Worm (Caenorhabditis elegans) whole organism, L4/young adult: ENCODE measurements around the gene fbxb-6.
"Not testable (repeated sequence)": the region's sequence is repeated elsewhere in the genome, so short reads cannot be mapped to it uniquely, and the experiment has no call there.

Experiments
- W03F9.2 ChIP-seq: fragments of 150-350 bp; optimal IDR thresholded peaks from 2 replicates; lab custom pipeline; 2014; ENCODE audit warnings: missing biosample characterization, missing genetic modification characterization
- dao-5 ChIP-seq: sonication (generic microtip); optimal IDR thresholded peaks from 2 replicates; lab custom pipeline; 2016; ENCODE audit warnings: missing genotype, missing genetic modification characterization, moderate library complexity, missing compliant biosample characterization
- him-1 ChIP-seq: sonication (generic microtip); optimal IDR thresholded peaks from 2 replicates; lab custom pipeline; 2016; ENCODE audit warnings: missing genotype, missing genetic modification reagents, missing genetic modification characterization, missing compliant biosample characterization

Gene fbxb-6

DNA sequence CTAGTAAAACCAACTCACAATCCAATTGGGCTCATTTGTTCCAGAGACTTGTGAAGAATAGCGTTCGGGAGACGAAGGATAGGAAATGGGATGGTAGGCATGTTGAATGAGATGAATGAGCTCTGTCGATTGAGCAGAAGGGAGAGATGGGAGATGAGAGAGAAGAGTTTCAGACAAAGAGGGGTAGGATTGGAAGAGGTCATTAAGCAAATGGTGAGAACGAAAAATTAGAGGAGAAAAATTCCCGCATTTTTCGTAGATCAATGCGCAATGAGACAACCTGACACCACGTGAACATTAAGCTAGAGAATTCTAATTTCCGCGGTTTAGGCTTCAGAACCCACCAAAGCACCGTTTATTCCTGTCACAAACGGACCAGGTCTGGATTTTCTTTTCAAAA is 608 bp upstream of the fbxb-6 start, which contains the start of gene F07E5.13:
F07E5.13 (minus strand) TSS at position 101 of the 400 bp plus-strand sequence.
- TF ChIP-seq W03F9.2 (tag; lab: Kevin White, UChicago) (no peak), dao-5 (tag; lab: Kevin White, UChicago) (no peak), him-1 (tag; lab: Kevin White, UChicago) (no peak)

DNA sequence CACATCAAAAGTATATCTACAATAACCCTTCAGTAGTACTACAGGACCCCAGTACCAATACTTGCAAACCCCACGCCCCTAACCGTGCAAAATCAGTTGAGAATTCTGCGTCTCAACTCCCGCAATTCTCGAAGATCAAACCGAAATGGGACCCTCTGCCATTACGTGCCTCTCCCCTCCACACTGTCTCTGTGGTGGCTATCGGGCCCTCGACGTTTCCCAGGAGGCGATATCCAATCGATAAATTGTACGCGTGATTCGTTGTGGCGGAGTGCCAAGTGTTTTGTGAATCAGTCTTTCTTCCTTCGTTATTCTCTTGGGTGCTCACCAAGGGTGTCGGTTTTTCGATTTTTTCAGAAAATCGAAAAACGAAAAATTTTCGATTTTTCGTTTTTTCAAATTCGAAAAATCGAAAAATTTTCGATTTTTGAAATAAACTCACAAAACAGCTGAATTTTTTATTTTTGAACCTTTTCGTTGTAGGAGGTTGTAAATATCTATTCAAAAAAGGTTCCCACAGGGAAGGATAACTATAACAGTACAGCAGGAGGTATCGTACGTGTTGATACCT is 2.9 kb downstream of the fbxb-6 start, which contains the start of gene F07E5.12:
F07E5.12 (plus strand) TSS at position 521 of the 571 bp plus-strand sequence.
- TF ChIP-seq him-1, W03F9.2, dao-5 (tag; lab: Kevin White, UChicago): not testable (repeated sequence)

DNA sequence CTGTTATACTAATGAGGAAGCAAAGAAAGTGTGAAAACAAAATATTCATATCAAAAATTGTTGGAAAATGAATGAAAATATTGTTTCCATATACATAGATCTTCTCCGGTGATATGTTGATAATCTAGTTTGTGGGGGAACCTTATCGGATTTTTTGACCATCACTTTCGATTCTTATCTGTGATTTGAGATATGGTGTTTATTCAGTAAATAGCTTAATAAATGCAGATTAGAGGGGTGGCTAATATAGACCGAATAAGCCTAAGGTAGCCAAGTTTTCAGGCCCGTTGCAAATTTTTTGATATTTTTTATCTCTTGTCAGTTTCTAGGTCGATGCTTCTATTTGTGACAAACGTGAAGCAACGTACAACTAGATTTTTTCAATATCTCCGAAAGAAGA is 6.8 kb downstream of the fbxb-6 start, which contains the start of gene F07E5.7:
F07E5.7 (minus strand) TSS at position 101 of the 400 bp plus-strand sequence.
- TF ChIP-seq W03F9.2 (tag; lab: Kevin White, UChicago): no peak
- TF ChIP-seq dao-5 (tag; lab: Kevin White, UChicago): no peak
- no peak for TF ChIP-seq him-1 (tag; lab: Kevin White, UChicago)

DNA sequence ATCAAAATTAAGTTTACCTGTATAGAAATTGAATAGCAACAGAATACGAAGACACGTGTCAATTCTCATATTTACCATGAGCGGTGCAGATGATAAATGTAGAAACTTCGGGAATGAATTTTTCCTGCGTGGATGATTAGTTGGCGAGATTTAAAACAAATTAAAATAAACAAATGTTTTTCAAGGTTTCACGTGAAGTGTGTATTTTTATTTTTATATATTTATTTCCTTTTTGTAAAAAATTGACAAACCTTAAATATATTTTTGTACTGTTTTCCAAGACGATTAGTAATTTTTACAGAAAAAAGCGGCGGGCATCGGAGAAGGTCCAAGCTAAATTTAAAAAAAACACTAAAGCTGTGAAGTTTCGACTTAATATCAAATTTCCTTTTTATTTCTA is 10.9 kb downstream of the fbxb-6 start, which contains the start of gene F07E5.8:
F07E5.8 (minus strand) TSS at position 101 of the 400 bp plus-strand sequence.
- TF ChIP-seq dao-5 (tag; lab: Kevin White, UChicago): no peak
- TF ChIP-seq him-1 (tag; lab: Kevin White, UChicago): no peak
- no peak for TF ChIP-seq W03F9.2 (tag; lab: Kevin White, UChicago)

DNA sequence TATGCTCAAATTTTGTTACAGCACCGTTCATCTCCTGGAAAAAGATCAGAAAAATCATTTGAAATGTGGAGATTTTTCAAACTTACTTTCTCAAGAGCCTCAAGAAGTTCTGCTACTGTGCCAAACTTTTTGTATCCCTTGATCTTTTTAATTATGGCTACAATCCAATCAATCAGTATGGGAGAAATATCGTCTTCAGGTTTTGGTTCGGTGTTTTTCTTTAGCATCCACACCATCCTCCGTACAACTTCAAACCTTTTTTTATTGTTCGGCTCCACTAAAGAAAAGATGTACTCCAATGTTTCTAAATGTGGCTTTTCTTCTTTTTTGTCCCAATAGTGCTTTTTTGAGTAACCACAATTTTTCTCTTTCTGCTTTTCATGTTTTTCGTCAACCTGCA is 11.9 kb downstream of the fbxb-6 start:
- no peak for TF ChIP-seq dao-5 (tag; lab: Kevin White, UChicago)
- no peak for TF ChIP-seq W03F9.2 (tag; lab: Kevin White, UChicago)
- TF ChIP-seq him-1 (tag; lab: Kevin White, UChicago): no peak

DNA sequence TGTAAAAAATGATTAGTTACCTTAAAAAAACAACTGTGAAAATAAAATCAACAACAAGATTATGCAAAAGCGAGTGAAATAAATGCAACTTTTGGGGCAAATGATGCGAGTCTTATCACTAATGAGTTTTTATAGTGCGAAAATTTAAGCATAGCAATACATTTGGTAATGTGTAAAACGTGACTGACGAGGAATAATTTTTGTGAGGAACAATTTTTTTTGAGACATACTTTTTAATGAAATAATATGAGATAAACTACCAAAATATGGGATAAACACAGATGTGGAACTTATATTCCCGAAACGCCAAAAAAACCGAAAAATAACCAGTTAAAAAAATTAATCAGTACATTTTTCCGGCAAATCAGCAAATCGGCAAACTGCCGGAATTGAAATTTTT is 15.8 kb downstream of the fbxb-6 start, which contains the start of gene F07E5.9:
F07E5.9 (minus strand) TSS at position 101 of the 400 bp plus-strand sequence.
- TF ChIP-seq him-1 (tag; lab: Kevin White, UChicago) (no peak), W03F9.2 (tag; lab: Kevin White, UChicago) (no peak), dao-5 (tag; lab: Kevin White, UChicago) (no peak)

DNA sequence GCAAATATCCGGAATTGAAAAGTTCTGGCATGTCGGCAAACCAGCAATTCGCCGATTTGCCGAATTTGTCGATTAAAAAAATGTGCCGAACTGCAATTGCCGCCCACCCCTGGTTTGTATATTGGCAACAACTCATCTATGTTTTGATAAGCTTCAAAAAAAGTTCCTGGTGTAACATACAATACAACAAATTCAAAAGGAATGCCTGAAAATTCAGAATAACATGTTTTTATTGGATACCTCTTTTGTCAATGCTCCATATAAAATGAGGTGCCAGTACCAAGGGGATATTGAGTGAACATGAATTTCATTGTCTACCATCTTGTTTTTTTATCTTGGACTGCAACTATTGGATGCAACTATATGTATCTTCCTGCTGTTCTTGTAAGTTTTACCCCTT is 16.7 kb downstream of the fbxb-6 start, which contains the start of gene T16A1.4:
T16A1.4 (plus strand) TSS at position 301 of the 400 bp plus-strand sequence.
- TF ChIP-seq W03F9.2 (tag; lab: Kevin White, UChicago): no peak
- no peak for TF ChIP-seq him-1 (tag; lab: Kevin White, UChicago)
- TF ChIP-seq dao-5 (tag; lab: Kevin White, UChicago): no peak

DNA sequence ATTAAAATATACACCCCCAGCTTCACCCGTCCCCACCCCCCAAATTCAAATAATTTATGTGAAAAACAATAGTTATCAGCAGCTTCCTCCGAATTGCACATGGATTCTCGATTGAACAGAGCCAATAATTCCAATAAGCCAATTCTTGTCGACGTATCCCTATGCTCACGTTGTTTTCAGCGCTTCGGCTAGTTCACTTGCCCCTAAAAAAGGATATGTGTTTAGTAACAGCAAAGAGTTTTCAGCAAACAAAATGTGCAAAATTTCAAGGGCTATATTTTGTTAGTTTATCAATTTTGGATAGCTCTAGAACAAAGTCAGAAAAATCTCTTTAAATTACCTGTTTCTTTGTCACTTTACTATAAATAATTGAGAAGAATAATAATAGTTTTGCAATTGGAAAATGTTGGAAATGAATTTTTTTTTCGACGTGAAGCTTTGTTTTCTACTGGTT is 19.2 kb downstream of the fbxb-6 start, which contains the start of the genes T16A1.5 and fbxc-49:
T16A1.5 (minus strand) TSS at position 101 of the 454 bp plus-strand sequence.
fbxc-49 (plus strand) TSS at position 404 of the 454 bp plus-strand sequence.
- TF ChIP-seq W03F9.2 (tag; lab: Kevin White, UChicago): no peak
- no peak for TF ChIP-seq dao-5 (tag; lab: Kevin White, UChicago)
- TF ChIP-seq him-1 (tag; lab: Kevin White, UChicago): no peak

DNA sequence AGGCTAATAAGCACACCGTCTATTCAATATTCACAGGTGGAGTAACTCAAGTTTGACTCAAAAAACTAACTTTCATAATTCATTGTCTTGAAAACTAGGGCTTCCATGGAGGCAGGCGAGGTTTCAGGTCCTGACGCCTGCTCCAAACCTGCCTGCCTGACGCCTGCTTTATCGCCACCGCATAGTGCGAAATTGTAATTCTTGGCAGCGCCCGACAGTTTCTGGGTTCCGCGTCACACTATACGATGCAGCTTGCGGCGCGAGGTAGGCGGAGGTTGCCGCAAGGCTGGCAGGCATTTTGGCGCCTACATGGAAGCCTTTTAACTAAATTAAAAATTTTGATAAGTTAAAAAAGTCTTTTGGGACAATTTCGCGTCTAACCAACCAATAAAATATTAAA is 22.6 kb downstream of the fbxb-6 start:
- TF ChIP-seq W03F9.2 (tag; lab: Kevin White, UChicago) (no peak), him-1 (tag; lab: Kevin White, UChicago) (no peak), dao-5 (tag; lab: Kevin White, UChicago) (no peak)

DNA sequence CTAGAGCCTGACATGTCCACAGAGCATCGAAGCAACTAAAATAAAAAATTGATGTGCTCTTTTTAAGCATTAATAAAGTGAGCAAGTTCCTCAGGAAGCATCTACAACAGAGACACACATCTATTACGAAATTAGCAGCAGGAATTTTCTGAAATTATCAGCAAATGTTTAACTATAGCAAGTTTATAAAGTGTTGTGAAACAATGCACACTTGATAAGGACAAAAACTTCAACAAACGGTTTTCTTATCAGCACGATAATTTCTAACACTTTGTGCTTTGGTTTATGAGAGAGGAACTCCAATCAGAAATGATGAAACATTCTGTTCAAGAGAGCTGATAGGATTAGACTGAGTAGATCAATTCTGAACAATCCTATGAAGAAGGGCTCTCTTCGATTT is 26.0 kb downstream of the fbxb-6 start, which contains the start of gene trpl-5:
trpl-5 (minus strand) TSS at position 32 of the 400 bp plus-strand sequence.
- TF ChIP-seq dao-5 (tag; lab: Kevin White, UChicago): no peak
- TF ChIP-seq W03F9.2 (tag; lab: Kevin White, UChicago): no peak
- no peak for TF ChIP-seq him-1 (tag; lab: Kevin White, UChicago)

DNA sequence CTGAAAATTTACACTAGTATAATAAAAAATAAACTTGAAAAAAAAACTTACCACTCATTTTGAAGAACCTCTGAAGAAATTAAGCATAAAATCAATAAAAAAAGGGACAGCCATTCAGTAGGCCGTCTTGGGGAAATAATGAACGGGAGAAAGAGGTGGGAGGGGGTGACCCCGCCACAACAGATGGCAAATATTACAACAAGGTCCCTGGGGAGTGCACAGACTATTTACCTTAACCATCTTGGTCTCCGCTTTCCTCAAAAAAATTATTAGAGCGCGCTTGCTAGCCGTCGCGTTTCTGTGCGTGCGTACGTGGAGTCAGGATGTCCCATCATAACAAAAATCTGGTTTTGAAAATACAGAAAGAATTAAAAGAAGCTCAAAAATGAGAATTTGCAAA is 27.4 kb downstream of the fbxb-6 start, which contains the start of gene T16A1.10:
T16A1.10 (minus strand) TSS at position 123 of the 400 bp plus-strand sequence.
- TF ChIP-seq dao-5 (tag; lab: Kevin White, UChicago): no peak
- no peak for TF ChIP-seq him-1 (tag; lab: Kevin White, UChicago)
- no peak for TF ChIP-seq W03F9.2 (tag; lab: Kevin White, UChicago)

DNA sequence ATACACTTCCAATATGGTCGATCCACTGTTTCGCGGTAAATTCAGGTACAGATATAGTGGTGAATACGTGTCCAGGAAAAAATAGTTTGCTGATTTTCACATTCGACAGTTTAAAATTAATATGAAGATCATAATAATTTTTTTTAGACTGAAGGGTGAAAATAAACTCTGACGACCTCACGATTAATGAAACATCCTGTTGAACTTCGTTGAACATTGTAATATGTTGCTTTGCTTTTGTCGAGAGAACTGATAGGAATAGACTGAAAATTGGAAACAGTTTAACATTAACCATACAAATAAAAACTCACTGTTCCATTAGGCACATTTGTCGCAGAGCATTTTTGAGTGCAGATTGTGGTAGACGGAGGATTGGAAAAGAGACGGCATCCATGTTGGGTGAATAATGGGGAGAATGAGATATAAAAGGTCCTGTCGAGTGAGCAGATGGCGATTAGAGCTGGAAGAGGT is 28.9 kb downstream of the fbxb-6 start, which contains the start of gene fbxb-37:
fbxb-37 (minus strand) TSS at position 421 of the 471 bp plus-strand sequence.
- TF ChIP-seq W03F9.2 (tag; lab: Kevin White, UChicago): no peak
- no peak for TF ChIP-seq him-1 (tag; lab: Kevin White, UChicago)
- no peak for TF ChIP-seq dao-5 (tag; lab: Kevin White, UChicago)
